Fruit fly (Drosophila melanogaster): ENCODE results near the gene Bro.

- TF ChIP-seq psq (optimal IDR thresholded peaks at IDR 0.05), result no peak
- TF ChIP-seq Sin3A (optimal IDR thresholded peaks at IDR 0.05), result no peak
These were observed 22.3 kb downstream of the Bro start, which contains the start of gene RabX5 for dm6 chr3L:1670008-1670407.
